Worm (Caenorhabditis elegans) whole organism, L2 larva: Measurements from ENCODE around the gene Y38F1A.2.

Experiments used
- F13H6.1 ChIP-seq: sonication (generic microtip); optimal IDR thresholded peaks from 2 replicates; lab custom pipeline; 2016; ENCODE audit warnings: missing genetic modification characterization, missing compliant biosample characterization
- blmp-1 ChIP-seq: sonication (generic microtip); optimal IDR thresholded peaks from 2 replicates; lab custom pipeline; 2017; ENCODE audit warnings: missing genetic modification characterization, mild to moderate bottlenecking, missing compliant biosample characterization, antibody characterized with exemption, moderate library complexity; ENCODE audit not compliant: insufficient read depth
- elt-1 ChIP-seq: fragments of 150-350 bp; optimal IDR thresholded peaks from 2 replicates; lab custom pipeline; 2014; ENCODE audit warnings: missing biosample characterization, missing genetic modification characterization
- mdl-1 ChIP-seq, 2 experiments: fragments of 150-350 bp in 1 of 2; sonication (generic microtip) in 1 of 2; optimal IDR thresholded peaks; 2 replicates each; lab custom pipeline; 2017; ENCODE audit warnings: missing biosample characterization in 2 of 2, missing genetic modification characterization in 2 of 2
- nhr-6 ChIP-seq: fragments of 150-350 bp; optimal IDR thresholded peaks from 2 replicates; lab custom pipeline; 2014; ENCODE audit warnings: missing biosample characterization, missing genetic modification characterization
- nhr-77 ChIP-seq: fragments of 150-350 bp; optimal IDR thresholded peaks from 2 replicates; lab custom pipeline; 2014; ENCODE audit warnings: missing biosample characterization, missing genetic modification characterization
- snpc-4 ChIP-seq: fragments of 150-350 bp; optimal IDR thresholded peaks from 2 replicates; lab custom pipeline; 2014; ENCODE audit warnings: missing biosample characterization, missing genetic modification characterization
- unc-39 ChIP-seq: fragments of 150-350 bp; optimal IDR thresholded peaks from 2 replicates; lab custom pipeline; 2014; ENCODE audit warnings: missing biosample characterization, missing genetic modification characterization

DNA sequence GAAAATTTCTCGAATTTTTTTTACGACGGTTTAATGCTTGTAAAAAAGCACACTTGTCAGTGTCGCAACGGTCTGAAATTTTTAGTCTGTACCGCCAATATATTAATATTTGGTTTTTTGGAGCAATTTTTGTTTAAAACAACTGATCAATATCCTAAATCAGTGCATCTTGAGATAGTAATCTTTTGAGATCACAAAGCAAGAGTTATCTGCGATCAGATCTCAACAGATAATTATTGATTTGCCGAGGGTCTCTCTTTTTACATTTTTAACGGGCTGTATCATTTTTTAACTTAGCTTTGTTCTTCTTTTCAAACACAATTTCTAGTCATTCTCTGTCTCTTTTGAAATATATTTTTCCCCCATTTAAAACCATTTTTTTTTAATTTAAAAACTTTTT lies 10.4 kb downstream of the Y38F1A.2 start:
- TF ChIP-seq blmp-1 (tag; lab: Kevin White, UChicago) (no peak), snpc-4 (tag; lab: Kevin White, UChicago) (no peak), unc-39 (tag; lab: Kevin White, UChicago) (no peak), mdl-1 (tag; optimal IDR thresholded peaks at IDR 0.05; lab: Kevin White, UChicago) (no peak), nhr-6 (tag; lab: Kevin White, UChicago) (no peak), F13H6.1 (tag; lab: Kevin White, UChicago) (no peak), elt-1 (tag; lab: Kevin White, UChicago) (peak; percentile 75), nhr-77 (tag; lab: Kevin White, UChicago) (no peak)
